Fruit fly (Drosophila melanogaster): ENCODE measurements around the gene CG5793.
A peak's percentile ranks its signal among the peaks of the same experiment; 100 is the strongest.

The CG5793 gene

DNA sequence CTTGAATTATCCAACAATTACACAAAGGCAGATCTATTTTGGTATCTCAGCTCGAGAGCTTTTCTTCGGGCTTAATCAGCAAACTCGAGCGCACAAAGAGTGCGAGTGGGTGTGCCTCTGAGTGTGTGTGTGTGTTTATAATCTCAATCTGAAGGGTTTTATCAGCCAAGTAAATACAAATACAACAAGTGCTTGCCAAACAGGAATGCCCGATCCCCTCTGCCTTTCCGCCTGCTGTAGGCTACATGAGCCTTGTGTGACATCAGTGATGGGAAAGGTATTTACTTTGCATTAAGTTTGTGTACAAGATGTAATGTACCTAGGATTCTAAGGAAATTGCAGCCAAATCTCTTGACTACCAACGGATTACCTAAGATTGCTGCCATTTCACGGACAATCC, 38.0 kb upstream of the CG5793 start (continued):
- TF ChIP-seq cyc (GFP tag; optimal IDR thresholded peaks at IDR 0.05): no peak
- TF ChIP-seq CG7368 (GFP tag; optimal IDR thresholded peaks at IDR 0.05): peak; percentile 58
- no peak for TF ChIP-seq CG8632 (GFP tag; optimal IDR thresholded peaks at IDR 0.05)
- no peak for TF ChIP-seq CG11902 (GFP tag; optimal IDR thresholded peaks at IDR 0.05)
- peak; percentile 24 for TF ChIP-seq Blimp-1 (GFP tag; optimal IDR thresholded peaks at IDR 0.05)
- no peak for TF ChIP-seq CG3032 (tag; optimal IDR thresholded peaks at IDR 0.05)
- no peak for TF ChIP-seq Ets21C (GFP tag; optimal IDR thresholded peaks at IDR 0.05)
- peak; percentile 42 for TF ChIP-seq CG34406 (GFP tag; optimal IDR thresholded peaks at IDR 0.05)
- no peak for TF ChIP-seq CG16779 (tag; optimal IDR thresholded peaks at IDR 0.05)
- TF ChIP-seq CG3919 (GFP tag; optimal IDR thresholded peaks at IDR 0.05): no peak
- peak; percentile 13 for TF ChIP-seq Eip75B (GFP tag; optimal IDR thresholded peaks at IDR 0.05)
- TF ChIP-seq CG11294 (GFP tag; IDR thresholded peaks at IDR 0.05): no peak
- TF ChIP-seq dsx (GFP tag; optimal IDR thresholded peaks at IDR 0.05; ENCODE audit: poor library complexity, severe bottlenecking): no peak
- TF ChIP-seq CG9139 (GFP tag; optimal IDR thresholded peaks at IDR 0.05): no peak
- peak; percentile 18 for TF ChIP-seq vri (GFP tag; optimal IDR thresholded peaks at IDR 0.05)
- TF ChIP-seq CG8319 (GFP tag; optimal IDR thresholded peaks at IDR 0.05): peak; percentile 3
- no peak for TF ChIP-seq fd85E (GFP tag; optimal IDR thresholded peaks at IDR 0.05)
- no peak for TF ChIP-seq Met (GFP tag; optimal IDR thresholded peaks at IDR 0.05)
- TF ChIP-seq OdsH (GFP tag; optimal IDR thresholded peaks at IDR 0.05): no peak
- no peak for TF ChIP-seq Sox102F (GFP tag; optimal IDR thresholded peaks at IDR 0.05)
- TF ChIP-seq eg (GFP tag; IDR thresholded peaks at IDR 0.05): peak; percentile 41; the same call in 2 of the 3 replicates
- no peak for TF ChIP-seq achi (GFP tag; optimal IDR thresholded peaks at IDR 0.05)
- peak; percentile 87 for TF ChIP-seq Eip78C (GFP tag)
- peak; percentile 48 for TF ChIP-seq esn (GFP tag; optimal IDR thresholded peaks at IDR 0.05)
- no peak for TF ChIP-seq Smox (GFP tag; optimal IDR thresholded peaks at IDR 0.05)
- no peak for TF ChIP-seq Eip93F (GFP tag; optimal IDR thresholded peaks at IDR 0.05)
- TF ChIP-seq CG15336 (GFP tag; IDR thresholded peaks at IDR 0.05): no peak
- no peak for TF ChIP-seq Hr39 (GFP tag; optimal IDR thresholded peaks at IDR 0.05)

DNA sequence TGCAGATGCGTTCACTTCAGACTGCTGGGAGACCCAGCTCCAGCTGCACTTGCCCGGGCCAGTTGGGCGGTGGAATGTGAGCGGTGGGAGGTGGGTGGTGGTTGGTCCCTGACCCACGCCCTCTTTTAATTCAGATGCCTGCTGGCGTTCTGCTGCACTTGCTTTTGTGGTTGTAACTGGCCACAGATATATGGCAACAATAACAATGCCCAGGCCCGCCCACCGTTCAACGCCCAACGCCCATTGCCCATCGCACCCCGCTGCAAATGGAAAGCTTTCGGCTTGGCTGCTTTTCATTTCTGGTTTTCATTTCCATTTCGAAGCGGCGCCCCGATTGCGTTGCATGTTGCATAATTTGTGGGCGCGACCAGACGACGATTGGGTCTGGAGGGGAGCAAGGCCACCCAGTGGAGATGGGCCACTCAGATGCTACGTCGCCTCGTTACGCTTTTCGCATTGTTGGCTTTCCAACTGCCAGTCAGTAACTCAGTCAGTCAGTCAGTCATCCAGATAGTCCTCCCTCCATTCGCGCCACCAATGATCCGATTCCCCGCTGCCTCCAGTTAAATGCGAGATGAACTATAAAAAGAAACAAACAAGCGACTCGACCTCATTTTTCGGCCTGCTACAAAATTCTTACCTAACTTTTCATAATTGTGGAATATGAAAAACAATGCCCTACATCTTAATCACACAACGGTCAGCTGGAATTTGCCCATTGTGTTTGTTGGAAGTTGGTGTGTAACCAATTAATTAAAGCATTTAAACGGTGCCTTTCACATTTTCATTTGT, 36.9 kb upstream of the CG5793 start:
- TF ChIP-seq CG32006 (GFP tag; optimal IDR thresholded peaks at IDR 0.05) (no peak), Eip78C (GFP tag) (peak; percentile 23), svp (GFP tag) (peak; percentile 63)

DNA sequence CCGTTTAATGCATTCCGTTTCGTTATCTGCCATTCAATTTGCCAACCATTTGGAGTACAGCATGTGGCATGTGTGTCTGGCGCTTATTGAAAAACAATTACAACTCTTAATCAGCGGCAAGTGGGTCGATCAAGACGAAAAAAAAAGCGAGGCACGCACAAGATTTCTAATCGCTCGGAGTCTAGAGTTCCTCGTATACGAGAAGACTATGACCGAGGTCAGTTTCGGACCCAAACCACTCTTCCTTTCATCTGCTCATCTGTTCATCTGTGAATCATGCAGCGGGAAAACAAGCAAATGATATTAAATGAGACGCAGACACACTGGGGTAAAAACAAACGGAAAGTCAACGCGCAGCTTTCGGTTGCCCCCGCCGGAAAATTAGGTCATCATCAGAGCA, 35.9 kb upstream of the CG5793 start:
- TF ChIP-seq svp (GFP tag): peak; percentile 62
- no peak for TF ChIP-seq cyc (GFP tag; optimal IDR thresholded peaks at IDR 0.05)

DNA sequence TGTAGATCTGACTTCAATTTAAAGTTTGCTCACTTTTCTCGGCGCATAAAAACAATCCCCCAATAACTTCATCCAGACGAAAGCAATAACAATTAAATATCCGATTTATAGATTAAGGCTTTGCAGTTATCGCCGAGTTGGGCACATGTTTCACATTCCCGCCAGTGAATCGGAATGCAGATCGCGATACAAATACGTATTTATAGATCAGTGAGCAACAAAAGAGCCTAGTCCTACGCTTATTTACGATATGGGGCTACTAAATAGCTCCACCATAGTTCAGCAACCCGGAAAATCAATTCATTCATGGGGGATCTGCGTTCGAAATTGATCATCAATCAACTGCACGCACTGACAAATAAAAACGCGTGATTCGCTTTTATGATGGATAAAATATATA, 35.3 kb upstream of the CG5793 start:
- TF ChIP-seq Lpt (GFP tag; optimal IDR thresholded peaks at IDR 0.05) (no peak), CG32006 (GFP tag; optimal IDR thresholded peaks at IDR 0.05) (no peak), Blimp-1 (GFP tag; optimal IDR thresholded peaks at IDR 0.05) (no peak), Smox (GFP tag; optimal IDR thresholded peaks at IDR 0.05) (no peak), esn (GFP tag; optimal IDR thresholded peaks at IDR 0.05) (no peak), CG31627 (GFP tag; optimal IDR thresholded peaks at IDR 0.05) (no peak)

DNA sequence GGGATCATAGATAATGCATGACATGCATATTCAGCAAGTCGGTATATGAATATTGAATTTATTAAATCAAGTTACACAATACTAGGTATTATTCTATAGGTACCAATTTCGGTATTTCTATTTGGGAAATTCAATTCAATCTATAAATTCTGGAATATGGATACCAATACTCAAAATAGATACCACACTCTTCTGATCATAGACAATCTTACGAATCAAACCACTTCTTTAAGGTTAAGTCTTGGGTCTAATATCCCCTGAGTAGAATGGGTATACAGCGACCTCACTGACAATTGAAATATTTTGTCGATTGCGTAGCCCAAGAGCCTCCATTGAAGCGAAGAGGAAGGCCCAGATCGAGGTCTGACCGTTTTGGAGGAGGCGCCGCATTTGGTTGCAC, 34.5 kb upstream of the CG5793 start:
- no peak for TF ChIP-seq CG6792 (GFP tag; optimal IDR thresholded peaks at IDR 0.05)
- peak; percentile 9 for TF ChIP-seq Hr39 (GFP tag; optimal IDR thresholded peaks at IDR 0.05)
- TF ChIP-seq CG15336 (GFP tag; IDR thresholded peaks at IDR 0.05): 0 out of 2 replicates have a peak, but pooled peaks have one; percentile 32
- TF ChIP-seq CG32006 (GFP tag; optimal IDR thresholded peaks at IDR 0.05): peak; percentile 44
- TF ChIP-seq Eip75B (GFP tag; optimal IDR thresholded peaks at IDR 0.05): peak; percentile 10
- no peak for TF ChIP-seq Eip78C (GFP tag)
- TF ChIP-seq Hr4 (GFP tag; optimal IDR thresholded peaks at IDR 0.05): peak; percentile 32
- TF ChIP-seq fd59A (GFP tag; optimal IDR thresholded peaks at IDR 0.05): no peak
- TF ChIP-seq fkh (GFP tag; optimal IDR thresholded peaks at IDR 0.05): no peak
- TF ChIP-seq CG8119 (GFP tag; IDR thresholded peaks at IDR 0.05): peak; percentile 24; the same call in 1 of the 3 replicates

All from whole organism, prepupa.